Worm (Caenorhabditis elegans) whole organism, mixed stage, embryonic: ENCODE measurements around the gene T18D3.9.

Experiments
- M03D4.4 ChIP-seq: sonication (generic microtip); optimal IDR thresholded peaks from 2 replicates; lab custom pipeline; 2017; ENCODE audit warnings: mild to moderate bottlenecking, missing genetic modification characterization, missing compliant biosample characterization
- blmp-1 ChIP-seq: fragments of 150-350 bp; optimal IDR thresholded peaks from 2 replicates; lab custom pipeline; 2014; ENCODE audit warnings: missing biosample characterization, missing genetic modification characterization
- ceh-39 ChIP-seq: fragments of 150-350 bp; optimal IDR thresholded peaks from 2 replicates; lab custom pipeline; 2014; ENCODE audit warnings: missing biosample characterization, missing genetic modification characterization
- ceh-43 ChIP-seq: fragments of 200-800 bp; sonication (Bioruptor generic); optimal IDR thresholded peaks from 2 replicates; lab custom pipeline; 2018; ENCODE audit warnings: mild to moderate bottlenecking, missing genetic modification characterization, moderate library complexity, missing compliant biosample characterization
- ceh-83 ChIP-seq: fragments of 200-800 bp; sonication (Bioruptor generic); optimal IDR thresholded peaks from 2 replicates; lab custom pipeline; 2018; ENCODE audit warnings: mild to moderate bottlenecking, missing genetic modification characterization, missing compliant biosample characterization
- cnd-1 ChIP-seq: fragments of 200-800 bp; sonication (Bioruptor generic); optimal IDR thresholded peaks from 2 replicates; lab custom pipeline; 2018; ENCODE audit warnings: mild to moderate bottlenecking, missing genetic modification characterization, missing compliant biosample characterization
- drap-1 ChIP-seq: fragments of 200-800 bp; sonication (Bioruptor generic); optimal IDR thresholded peaks from 3 replicates; lab custom pipeline; 2018; ENCODE audit warnings: mild to moderate bottlenecking, missing genetic modification characterization, missing compliant biosample characterization
- elt-1 ChIP-seq: sonication (generic microtip); optimal IDR thresholded peaks from 2 replicates; lab custom pipeline; 2017; ENCODE audit warnings: missing genetic modification characterization, mild to moderate bottlenecking, missing compliant biosample characterization, antibody characterized with exemption, moderate library complexity, borderline replicate concordance; ENCODE audit not compliant: insufficient read depth
- elt-3 ChIP-seq: fragments of 150-350 bp; optimal IDR thresholded peaks from 2 replicates; lab custom pipeline; 2014; ENCODE audit warnings: missing biosample characterization, missing genetic modification characterization
- ham-2 ChIP-seq: fragments of 200-800 bp; sonication (Bioruptor generic); optimal IDR thresholded peaks from 2 replicates; lab custom pipeline; 2018; ENCODE audit warnings: mild to moderate bottlenecking, missing genetic modification characterization, missing compliant biosample characterization
- lin-13 ChIP-seq: fragments of 150-350 bp; optimal IDR thresholded peaks from 2 replicates; lab custom pipeline; 2014; ENCODE audit warnings: missing biosample characterization, missing genetic modification characterization
- lin-32 ChIP-seq: fragments of 200-800 bp; sonication (Bioruptor generic); optimal IDR thresholded peaks from 2 replicates; lab custom pipeline; 2018; ENCODE audit warnings: mild to moderate bottlenecking, missing genetic modification characterization, missing compliant biosample characterization
- lsy-2 ChIP-seq: fragments of 150-350 bp; optimal IDR thresholded peaks from 2 replicates; lab custom pipeline; 2014; ENCODE audit warnings: missing biosample characterization, missing genetic modification characterization
- mab-5 ChIP-seq: fragments of 150-350 bp; optimal IDR thresholded peaks from 2 replicates; lab custom pipeline; 2014; ENCODE audit warnings: missing biosample characterization, missing genetic modification characterization
- mep-1 ChIP-seq: fragments of 150-350 bp; optimal IDR thresholded peaks from 2 replicates; lab custom pipeline; 2017; ENCODE audit warnings: missing biosample characterization, missing genetic modification reagents, missing genetic modification characterization, inconsistent platforms
- mls-2 ChIP-seq: sonication (generic microtip); optimal IDR thresholded peaks from 2 replicates; lab custom pipeline; 2016; ENCODE audit warnings: mild to moderate bottlenecking, missing genetic modification characterization, moderate library complexity, missing compliant biosample characterization
- nhr-12 ChIP-seq: fragments of 150-350 bp; optimal IDR thresholded peaks from 2 replicates; lab custom pipeline; 2014; ENCODE audit warnings: missing biosample characterization, missing genetic modification characterization
- nhr-2 ChIP-seq: fragments of 150-350 bp; optimal IDR thresholded peaks from 2 replicates; lab custom pipeline; 2014; ENCODE audit warnings: missing biosample characterization, missing genetic modification characterization
- nhr-237 ChIP-seq: fragments of 150-350 bp; optimal IDR thresholded peaks from 2 replicates; lab custom pipeline; 2014; ENCODE audit warnings: missing biosample characterization, missing genetic modification characterization
- nhr-28 ChIP-seq: fragments of 150-350 bp; optimal IDR thresholded peaks from 2 replicates; lab custom pipeline; 2014; ENCODE audit warnings: missing biosample characterization, missing genetic modification characterization
- nhr-76 ChIP-seq: sonication (generic microtip); optimal IDR thresholded peaks from 2 replicates; lab custom pipeline; 2017; ENCODE audit warnings: missing biosample characterization, missing genetic modification characterization
- pha-4 ChIP-seq: fragments of 150-350 bp; optimal IDR thresholded peaks from 2 replicates; lab custom pipeline; 2018; ENCODE audit warnings: missing biosample characterization, missing genetic modification reagents, missing genetic modification characterization
- sem-2 ChIP-seq: fragments of 200-800 bp; sonication (Bioruptor generic); optimal IDR thresholded peaks from 2 replicates; lab custom pipeline; 2018; ENCODE audit warnings: mild to moderate bottlenecking, missing genetic modification characterization, missing compliant biosample characterization
- snpc-4 ChIP-seq: fragments of 150-350 bp; optimal IDR thresholded peaks from 2 replicates; lab custom pipeline; 2014; ENCODE audit warnings: missing biosample characterization, missing genetic modification characterization
- sptf-1 ChIP-seq: sonication (generic microtip); optimal IDR thresholded peaks from 2 replicates; lab custom pipeline; 2017; ENCODE audit warnings: mild to moderate bottlenecking, missing genetic modification characterization, moderate library complexity, missing compliant biosample characterization
- tbx-8 ChIP-seq: fragments of 200-800 bp; sonication (Bioruptor generic); optimal IDR thresholded peaks from 2 replicates; lab custom pipeline; 2018; ENCODE audit warnings: mild to moderate bottlenecking, missing genetic modification characterization, moderate library complexity, missing compliant biosample characterization
- unc-120 ChIP-seq: sonication (generic microtip); optimal IDR thresholded peaks from 2 replicates; lab custom pipeline; 2017; ENCODE audit warnings: missing genetic modification characterization, missing compliant biosample characterization; ENCODE audit not compliant: poor library complexity, severe bottlenecking
- unc-39 ChIP-seq: fragments of 150-350 bp; optimal IDR thresholded peaks from 2 replicates; lab custom pipeline; 2014; ENCODE audit warnings: missing biosample characterization, missing genetic modification characterization
- zip-8 ChIP-seq: fragments of 150-350 bp; optimal IDR thresholded peaks from 2 replicates; lab custom pipeline; 2014; ENCODE audit warnings: missing biosample characterization, missing genetic modification characterization
- ztf-11 ChIP-seq: fragments of 150-350 bp; optimal IDR thresholded peaks from 2 replicates; lab custom pipeline; 2014; ENCODE audit warnings: missing biosample characterization, missing genetic modification characterization

T18D3.9 gene

DNA sequence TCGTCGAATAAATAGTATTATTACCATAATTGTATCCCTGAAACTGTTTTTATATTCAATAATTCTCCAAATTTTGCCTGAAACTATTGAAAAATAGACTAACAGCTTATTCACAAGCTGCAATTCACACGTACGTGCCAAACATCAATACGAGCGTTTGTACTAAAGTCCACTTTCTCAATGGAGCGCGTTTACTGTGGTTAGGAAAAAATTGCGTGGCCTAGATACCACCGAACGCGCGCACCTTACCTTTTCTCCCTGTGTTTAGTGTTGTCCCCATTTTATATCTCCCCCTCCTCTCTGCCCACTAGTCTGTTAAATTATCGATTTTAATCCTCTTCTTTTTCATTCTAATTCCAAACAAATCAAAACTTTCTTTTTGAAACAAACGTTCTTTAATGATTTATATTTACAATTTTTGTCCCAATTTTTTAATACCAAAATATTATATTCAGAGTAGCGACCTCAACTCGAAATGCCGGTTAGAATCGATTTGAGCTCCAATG is at the start of gene T18D3.9, which contains the start of gene T18D3.1:
T18D3.9 (minus strand) TSS at position 168 of the 506 bp plus-strand sequence.
T18D3.1 (plus strand) TSS at position 456 of the 506 bp plus-strand sequence.
- TF ChIP-seq nhr-2 (tag; lab: Kevin White, UChicago) (peak; percentile 1), mls-2 (tag; lab: Kevin White, UChicago) (peak; percentile 31), ceh-43 (GFP tag; lab: Kevin White, UChicago) (peak; percentile 21), lsy-2 (no peak), sptf-1 (tag; lab: Kevin White, UChicago) (peak; percentile 27), lin-32 (GFP tag; lab: Kevin White, UChicago) (no peak), snpc-4 (tag; lab: Kevin White, UChicago) (no peak), lin-13 (tag; lab: Kevin White, UChicago) (peak; percentile 38), tbx-8 (peak; percentile 83), mep-1 (tag; lab: Kevin White, UChicago) (peak; percentile 25), blmp-1 (tag; lab: Kevin White, UChicago) (no peak), M03D4.4 (no peak), nhr-28 (tag; lab: Kevin White, UChicago) (no peak)

DNA sequence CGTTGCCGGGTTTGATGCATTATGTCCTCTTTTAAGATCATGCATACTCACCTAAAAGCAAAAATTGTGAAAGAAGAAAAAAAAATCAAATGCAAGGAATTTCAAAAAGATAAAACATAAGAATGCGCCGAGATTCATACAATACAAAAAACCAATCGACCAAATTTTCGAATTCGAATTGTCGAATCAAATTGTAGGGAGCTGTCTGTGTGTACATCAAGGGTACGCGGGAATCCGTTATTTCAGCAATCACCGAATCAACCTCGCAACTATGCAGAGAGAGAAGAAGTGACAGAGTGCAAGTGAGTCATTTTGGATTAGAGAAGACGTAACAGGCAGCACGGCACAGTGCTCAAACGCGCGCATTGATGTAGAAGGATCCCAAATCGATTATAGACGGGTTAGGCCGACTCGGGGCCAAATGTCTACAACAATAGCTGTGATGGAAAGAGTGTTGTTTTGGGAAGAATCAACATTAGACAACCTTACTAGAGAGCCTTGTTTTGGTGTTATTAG is 49.1 kb upstream of the T18D3.9 start, which contains the start of gene sdz-19:
sdz-19 (minus strand) TSS at position 51 of the 516 bp plus-strand sequence.
- TF ChIP-seq nhr-237 (tag; lab: Kevin White, UChicago): no peak
- TF ChIP-seq ceh-43 (GFP tag; lab: Kevin White, UChicago): no peak
- TF ChIP-seq mep-1 (tag; lab: Kevin White, UChicago): no peak
- TF ChIP-seq, all 35 proteins: peak for 0

ce11 chrX:12502582-12502981 is 48.3 kb upstream of the T18D3.9 start:
- peak; percentile 22 for TF ChIP-seq M03D4.4

DNA sequence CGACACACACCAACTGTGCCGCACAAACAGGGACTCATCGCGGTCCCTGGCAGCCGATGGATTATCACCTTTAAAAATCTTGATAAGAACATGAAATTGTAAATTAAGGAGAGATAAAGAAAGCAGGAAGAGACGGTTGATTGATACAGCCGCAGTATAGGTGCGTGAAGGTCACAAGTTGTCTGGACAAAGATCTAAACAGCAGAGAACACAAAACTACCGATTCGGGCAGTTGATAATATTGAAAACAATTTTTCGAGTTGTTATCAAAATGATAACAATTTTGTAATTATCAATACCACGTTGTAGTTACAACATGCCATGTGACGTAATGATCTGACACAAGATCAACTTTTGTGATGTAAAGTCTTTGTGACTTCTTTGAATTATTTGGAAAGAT is 46.5 kb upstream of the T18D3.9 start:
- TF ChIP-seq elt-3 (tag; lab: Kevin White, UChicago): peak; percentile 64
- TF ChIP-seq ham-2: peak; percentile 67
- no peak for TF ChIP-seq mab-5 (tag; lab: Kevin White, UChicago)
- peak; percentile 99 for TF ChIP-seq elt-1 (tag; lab: Kevin White, UChicago)
- no peak for TF ChIP-seq pha-4
- peak; percentile 16 for TF ChIP-seq zip-8 (tag; lab: Kevin White, UChicago)

ce11 chrX:12492467-12492866 is 38.2 kb upstream of the T18D3.9 start, which contains the start of gene lips-1:
lips-1 (plus strand) TSS chrX:12492767.
- TF ChIP-seq unc-120 (tag; lab: Kevin White, UChicago) (no peak), nhr-237 (tag; lab: Kevin White, UChicago) (no peak), lsy-2 (no peak), cnd-1 (tag; lab: Kevin White, UChicago) (no peak), elt-3 (tag; lab: Kevin White, UChicago) (no peak), sptf-1 (tag; lab: Kevin White, UChicago) (no peak), unc-39 (tag; lab: Kevin White, UChicago) (no peak), sem-2 (GFP tag; lab: Kevin White, UChicago) (no peak), nhr-28 (tag; lab: Kevin White, UChicago) (no peak), M03D4.4 (no peak), ceh-39 (tag; lab: Kevin White, UChicago) (no peak), mep-1 (tag; lab: Kevin White, UChicago) (no peak), pha-4 (no peak), zip-8 (tag; lab: Kevin White, UChicago) (no peak), mab-5 (tag; lab: Kevin White, UChicago) (no peak), nhr-12 (tag; lab: Kevin White, UChicago) (no peak), ceh-83 (GFP tag; lab: Kevin White, UChicago) (no peak)

DNA sequence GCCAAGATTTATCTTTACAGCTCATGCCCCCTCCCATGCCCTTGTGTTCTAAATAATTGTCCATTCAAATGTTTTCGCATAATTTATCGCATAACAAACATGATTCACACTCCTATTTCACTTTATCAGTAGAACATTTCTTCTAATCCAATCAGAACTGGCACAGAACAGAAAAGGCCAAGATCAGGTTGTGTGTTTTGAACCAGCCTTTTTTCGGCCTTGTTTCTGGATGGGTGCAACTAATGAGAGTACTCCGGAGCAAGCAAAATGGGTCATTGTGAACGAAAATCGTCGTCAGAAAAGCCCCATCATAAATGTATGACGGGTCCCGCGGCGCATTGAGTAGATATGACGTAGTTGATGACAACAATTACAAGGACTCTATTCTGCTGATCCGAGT is 36.9 kb upstream of the T18D3.9 start:
- TF ChIP-seq sem-2 (GFP tag; lab: Kevin White, UChicago): no peak
- TF ChIP-seq mls-2 (tag; lab: Kevin White, UChicago): no peak
- no peak for TF ChIP-seq nhr-76
- no peak for TF ChIP-seq drap-1 (GFP tag; lab: Kevin White, UChicago)
- TF ChIP-seq snpc-4 (tag; lab: Kevin White, UChicago): no peak
- TF ChIP-seq mab-5 (tag; lab: Kevin White, UChicago): no peak
- no peak for TF ChIP-seq ceh-83 (GFP tag; lab: Kevin White, UChicago)
- TF ChIP-seq ztf-11 (tag; lab: Kevin White, UChicago): no peak
